Fruit fly (Drosophila melanogaster): ENCODE results near the gene CG12075.

CG12075 gene

dm6 chrX:8841438-8841837, 3.3 kb downstream of the CG12075 start:
- TF ChIP-seq Dfd (GFP tag; optimal IDR thresholded peaks at IDR 0.05) (peak; percentile 94), Vsx2 (GFP tag; optimal IDR thresholded peaks at IDR 0.05; ENCODE audit: partially characterized antibody) (no peak), usp (GFP tag; optimal IDR thresholded peaks at IDR 0.05) (no peak), Hr83 (GFP tag; optimal IDR thresholded peaks at IDR 0.05; ENCODE audit: poor library complexity, severe bottlenecking) (no peak)

DNA sequence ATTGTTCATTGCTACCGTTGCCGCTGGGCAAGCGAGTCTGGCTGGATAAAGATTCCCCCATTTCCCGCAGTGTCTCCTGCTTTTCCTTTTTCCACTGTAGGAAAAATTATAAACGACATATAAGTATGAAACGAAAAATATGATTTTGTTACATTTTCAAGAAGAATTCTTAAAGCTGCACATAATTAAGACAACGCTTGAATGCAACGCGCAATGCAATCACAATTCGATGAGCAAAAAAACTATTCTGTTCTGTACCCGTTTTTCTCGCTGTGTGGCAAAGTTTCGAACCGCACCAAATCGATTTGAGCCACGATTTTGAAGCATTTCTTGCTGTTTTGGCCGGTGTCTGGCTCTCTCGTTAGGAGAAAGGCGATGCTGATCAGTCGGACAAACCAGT, 5.6 kb downstream of the CG12075 start:
- TF ChIP-seq HLH106 (tag; optimal IDR thresholded peaks at IDR 0.05), result no peak
- no peak for TF ChIP-seq psq (GFP tag; optimal IDR thresholded peaks at IDR 0.05)
- no peak for TF ChIP-seq GATAd (GFP tag; optimal IDR thresholded peaks at IDR 0.05)
- TF ChIP-seq Myc (optimal IDR thresholded peaks at IDR 0.05), result no peak
- no peak for TF ChIP-seq Rel (GFP tag; optimal IDR thresholded peaks at IDR 0.05)
- TF ChIP-seq Rel (tag; optimal IDR thresholded peaks at IDR 0.05), result no peak
- no peak for TF ChIP-seq foxo (GFP tag; optimal IDR thresholded peaks at IDR 0.05)
- TF ChIP-seq CrebA (GFP tag; optimal IDR thresholded peaks at IDR 0.05; ENCODE audit: borderline replicate concordance), result no peak

- TF ChIP-seq pan (optimal IDR thresholded peaks at IDR 0.05), result no peak
Measured at dm6 chrX:8852170-8852569, 14.0 kb downstream of the CG12075 start.

- no peak for TF ChIP-seq pan (optimal IDR thresholded peaks at IDR 0.05)
- TF ChIP-seq CG32264 (GFP tag; optimal IDR thresholded peaks at IDR 0.05), result no peak
- no peak for TF ChIP-seq HLH106 (tag; optimal IDR thresholded peaks at IDR 0.05)
- no peak for TF ChIP-seq sv (GFP tag; optimal IDR thresholded peaks at IDR 0.05)
- TF ChIP-seq woc (GFP tag; optimal IDR thresholded peaks at IDR 0.05), result peak; percentile 24
- no peak for TF ChIP-seq dmrt93B (GFP tag; optimal IDR thresholded peaks at IDR 0.05)
- no peak for TF ChIP-seq CrebA (GFP tag; optimal IDR thresholded peaks at IDR 0.05; ENCODE audit: borderline replicate concordance)
- peak; percentile 3 for TF ChIP-seq fru (GFP tag; optimal IDR thresholded peaks at IDR 0.05)
Measured at dm6 chrX:8857098-8857724, 19.1 kb downstream of the CG12075 start.

- TF ChIP-seq brk (GFP tag; optimal IDR thresholded peaks at IDR 0.05) (no peak), jim (GFP tag; optimal IDR thresholded peaks at IDR 0.05) (no peak), Rel (GFP tag; optimal IDR thresholded peaks at IDR 0.05) (no peak), Rel (tag; optimal IDR thresholded peaks at IDR 0.05) (no peak), Hr83 (GFP tag; optimal IDR thresholded peaks at IDR 0.05; ENCODE audit: poor library complexity, severe bottlenecking) (no peak), br (GFP tag; optimal IDR thresholded peaks at IDR 0.05) (no peak), tai (GFP tag; optimal IDR thresholded peaks at IDR 0.05) (no peak), rgr (GFP tag; optimal IDR thresholded peaks at IDR 0.05) (no peak), psq (GFP tag; optimal IDR thresholded peaks at IDR 0.05) (no peak), dmrt93B (GFP tag; optimal IDR thresholded peaks at IDR 0.05) (no peak)
Measured at dm6 chrX:8858679-8859078, 20.6 kb downstream of the CG12075 start.

- no peak for TF ChIP-seq woc (GFP tag; optimal IDR thresholded peaks at IDR 0.05)
- no peak for TF ChIP-seq jim (GFP tag; optimal IDR thresholded peaks at IDR 0.05)
- no peak for TF ChIP-seq dl (GFP tag; optimal IDR thresholded peaks at IDR 0.05; ENCODE audit: insufficient read depth in 1 of 2, partially characterized antibody in 2 of 2)
- TF ChIP-seq Jra (GFP tag; optimal IDR thresholded peaks at IDR 0.05), result no peak
- TF ChIP-seq usp (GFP tag; optimal IDR thresholded peaks at IDR 0.05), result no peak
- no peak for TF ChIP-seq Hr78 (GFP tag; optimal IDR thresholded peaks at IDR 0.05)
- no peak for TF ChIP-seq h (GFP tag; optimal IDR thresholded peaks at IDR 0.05)
- no peak for TF ChIP-seq GATAd (GFP tag; optimal IDR thresholded peaks at IDR 0.05)
Measured at dm6 chrX:8859517-8859916, 21.4 kb downstream of the CG12075 start.

- TF ChIP-seq foxo (GFP tag; optimal IDR thresholded peaks at IDR 0.05), result peak in 1 of 2 experiments; percentile 90
- TF ChIP-seq N (GFP tag; optimal IDR thresholded peaks at IDR 0.05), result no peak
- peak; percentile 82 for TF ChIP-seq OdsH (GFP tag; optimal IDR thresholded peaks at IDR 0.05)
- TF ChIP-seq CG9705 (GFP tag; optimal IDR thresholded peaks at IDR 0.05), result peak; percentile 69
- TF ChIP-seq dmrt93B (GFP tag; optimal IDR thresholded peaks at IDR 0.05), result peak; percentile 70
- TF ChIP-seq fru (GFP tag; optimal IDR thresholded peaks at IDR 0.05), result peak; percentile 85
- TF ChIP-seq brk (GFP tag; optimal IDR thresholded peaks at IDR 0.05), result peak; percentile 63
- TF ChIP-seq Vsx2 (GFP tag; optimal IDR thresholded peaks at IDR 0.05; ENCODE audit: partially characterized antibody), result no peak
- peak; percentile 25 for TF ChIP-seq GATAd (GFP tag; optimal IDR thresholded peaks at IDR 0.05)
- TF ChIP-seq tai (GFP tag; optimal IDR thresholded peaks at IDR 0.05), result peak; percentile 70
- TF ChIP-seq Hr78 (GFP tag; optimal IDR thresholded peaks at IDR 0.05), result no peak
- peak; percentile 90 for TF ChIP-seq h (GFP tag; optimal IDR thresholded peaks at IDR 0.05)
- peak; percentile 73 for TF ChIP-seq psq (GFP tag; optimal IDR thresholded peaks at IDR 0.05)
- peak; percentile 70 for TF ChIP-seq CG32264 (GFP tag; optimal IDR thresholded peaks at IDR 0.05)
- peak; percentile 72 for TF ChIP-seq sage (GFP tag; optimal IDR thresholded peaks at IDR 0.05)
- TF ChIP-seq Jra (GFP tag; optimal IDR thresholded peaks at IDR 0.05), result peak; percentile 58
- TF ChIP-seq dsf (GFP tag; optimal IDR thresholded peaks at IDR 0.05; ENCODE audit: borderline replicate concordance), result peak; percentile 6
- no peak for TF ChIP-seq Rel (GFP tag; optimal IDR thresholded peaks at IDR 0.05)
- peak; percentile 43 for TF ChIP-seq Rel (tag; optimal IDR thresholded peaks at IDR 0.05)
- peak; percentile 81 for TF ChIP-seq HLH106 (tag; optimal IDR thresholded peaks at IDR 0.05)
- peak; percentile 90 for TF ChIP-seq rgr (GFP tag; optimal IDR thresholded peaks at IDR 0.05)
- TF ChIP-seq dl (GFP tag; optimal IDR thresholded peaks at IDR 0.05; ENCODE audit: insufficient read depth in 1 of 2, partially characterized antibody in 2 of 2), result no peak
- TF ChIP-seq Abd-B (GFP tag; optimal IDR thresholded peaks at IDR 0.05), result no peak
- TF ChIP-seq Mio (GFP tag; optimal IDR thresholded peaks at IDR 0.05), result no peak
- TF ChIP-seq woc (GFP tag; optimal IDR thresholded peaks at IDR 0.05), result peak; percentile 64
- peak; percentile 89 for TF ChIP-seq ey (GFP tag; optimal IDR thresholded peaks at IDR 0.05)
Measured at dm6 chrX:8861267-8861666, 23.1 kb downstream of the CG12075 start.
